Fruit fly (Drosophila melanogaster) S2 (cell line): Measurements from ENCODE around the gene CG9760.

Source experiments
- CG8478 ChIP-seq: fragments of >200 bp; optimal IDR thresholded peaks from 2 replicates; lab custom pipeline; 2018
- CTCF ChIP-seq, 2 experiments: fragments of >200 bp; optimal IDR thresholded peaks; 2 replicates each; lab custom pipeline; 2018

- TF ChIP-seq CTCF (optimal IDR thresholded peaks at IDR 0.05; lab: Kevin White, UChicago), result no peak
- TF ChIP-seq CG8478 (lab: Kevin White, UChicago), result no peak
Observed at dm6 chr3L:12107378-12107777, 56.2 kb downstream of the CG9760 start.
